Fruit fly (Drosophila melanogaster) whole organism, wandering third instar larva: ENCODE results near the gene in.

ENCODE experiments used
- Abd-B ChIP-seq: fragments of >200 bp; optimal IDR thresholded peaks from 2 replicates; lab custom pipeline; 2017; ENCODE audit warnings: missing biosample characterization, missing genetic modification characterization
- CG32264 ChIP-seq: fragments of 200-800 bp; sonication (Bioruptor generic); optimal IDR thresholded peaks from 2 replicates; lab custom pipeline; 2016; ENCODE audit warnings: missing biosample characterization, missing genetic modification characterization
- CG9705 ChIP-seq: fragments of 200-800 bp; sonication (Bioruptor generic); optimal IDR thresholded peaks from 2 replicates; lab custom pipeline; 2018; ENCODE audit warnings: missing biosample characterization, mild to moderate bottlenecking, missing genetic modification characterization
- Dif ChIP-seq: fragments of 200-275, 200-300 bp; sonication (Bioruptor generic); optimal IDR thresholded peaks from 2 replicates; lab custom pipeline; 2018; ENCODE audit warnings: missing biosample characterization, missing genetic modification characterization; ENCODE audit not compliant: partially characterized antibody
- GATAd ChIP-seq: sonication (Bioruptor generic); optimal IDR thresholded peaks from 2 replicates; lab custom pipeline; 2016; ENCODE audit warnings: missing biosample characterization, missing genetic modification characterization
- HLH106 ChIP-seq: fragments of 200-800 bp; optimal IDR thresholded peaks from 3 replicates; lab custom pipeline; 2019; ENCODE audit warnings: missing biosample characterization, mild to moderate bottlenecking, missing genetic modification characterization, moderate library complexity
- Hr78 ChIP-seq: fragments of >200 bp; optimal IDR thresholded peaks from 2 replicates; lab custom pipeline; 2017; ENCODE audit warnings: missing biosample characterization, missing genetic modification characterization
- Hr83 ChIP-seq: fragments of 200-300 bp; sonication (Bioruptor generic); optimal IDR thresholded peaks from 2 replicates; lab custom pipeline; 2016; ENCODE audit warnings: missing biosample characterization, mild to moderate bottlenecking, missing genetic modification characterization, moderate library complexity; ENCODE audit not compliant: poor library complexity, severe bottlenecking
- Jra ChIP-seq: sonication (Bioruptor generic); optimal IDR thresholded peaks from 2 replicates; lab custom pipeline; 2016; ENCODE audit warnings: missing biosample characterization, missing genetic modification characterization
- Mio ChIP-seq: sonication (Bioruptor generic); optimal IDR thresholded peaks from 2 replicates; lab custom pipeline; 2016; ENCODE audit warnings: missing biosample characterization, missing genetic modification characterization
- Myc ChIP-seq: fragments of >200 bp; optimal IDR thresholded peaks from 2 replicates; lab custom pipeline; 2017
- N ChIP-seq: fragments of >200 bp; optimal IDR thresholded peaks from 2 replicates; lab custom pipeline; 2018; ENCODE audit warnings: missing biosample characterization, missing external identifiers, missing genetic modification characterization
- OdsH ChIP-seq: fragments of 200-800 bp; sonication (Bioruptor generic); optimal IDR thresholded peaks from 2 replicates; lab custom pipeline; 2016; ENCODE audit warnings: missing biosample characterization, mild to moderate bottlenecking, missing genetic modification characterization
- Rel ChIP-seq, 2 experiments: fragments of 200-800 bp; sonication (Bioruptor generic) in 1 of 2; optimal IDR thresholded peaks; 2 replicates in 1 of 2; 3 replicates in 1 of 2; lab custom pipeline; 2016 to 2019; ENCODE audit warnings: mild to moderate bottlenecking in 2 of 2, missing biosample characterization in 2 of 2, missing genetic modification characterization in 2 of 2, moderate library complexity in 1 of 2
- Sp1 ChIP-seq: fragments of 200-800 bp; sonication (Bioruptor generic); optimal IDR thresholded peaks from 3 replicates; lab custom pipeline; 2019; ENCODE audit warnings: missing biosample characterization, mild to moderate bottlenecking, missing genetic modification characterization, moderate library complexity
- Vsx2 ChIP-seq: fragments of 200-300, 225-300 bp; sonication (Bioruptor generic); optimal IDR thresholded peaks from 2 replicates; lab custom pipeline; 2018; ENCODE audit warnings: missing biosample characterization, missing genetic modification characterization; ENCODE audit not compliant: partially characterized antibody
- br ChIP-seq: fragments of 200-800 bp; sonication (Bioruptor generic); optimal IDR thresholded peaks from 2 replicates; lab custom pipeline; 2016; ENCODE audit warnings: missing biosample characterization, missing genetic modification characterization
- brk ChIP-seq: fragments of 200-800 bp; sonication (Bioruptor generic); optimal IDR thresholded peaks from 2 replicates; lab custom pipeline; 2016; ENCODE audit warnings: missing biosample characterization, mild to moderate bottlenecking, missing genetic modification characterization
- dl ChIP-seq, 2 experiments: fragments of 175-275, 200-275 bp in 1 of 2; fragments of 200-275 bp in 1 of 2; sonication (Bioruptor generic); optimal IDR thresholded peaks; lab custom pipeline; 2018; ENCODE audit warnings: mild to moderate bottlenecking in 2 of 2, missing biosample characterization in 2 of 2, missing genetic modification characterization in 2 of 2, moderate library complexity in 2 of 2; ENCODE audit not compliant: partially characterized antibody in 2 of 2, insufficient read depth in 1 of 2
- dmrt93B ChIP-seq: fragments of 200-800 bp; sonication (Bioruptor generic); optimal IDR thresholded peaks from 2 replicates; lab custom pipeline; 2018; ENCODE audit warnings: missing biosample characterization, mild to moderate bottlenecking, missing genetic modification characterization
- dsf ChIP-seq: sonication (Bioruptor generic); optimal IDR thresholded peaks from 2 replicates; lab custom pipeline; 2016; ENCODE audit warnings: missing biosample characterization, missing genetic modification characterization, borderline replicate concordance
- ey ChIP-seq: fragments of 200-800 bp; sonication (Bioruptor generic); optimal IDR thresholded peaks from 2 replicates; lab custom pipeline; 2016; ENCODE audit warnings: missing biosample characterization, missing genetic modification characterization
- foxo ChIP-seq, 2 experiments: fragments of 200-800 bp; sonication (Bioruptor generic); optimal IDR thresholded peaks; 2 replicates in 1 of 2; 3 replicates in 1 of 2; lab custom pipeline; 2016 to 2017; ENCODE audit warnings: missing biosample characterization in 2 of 2, missing genetic modification characterization in 2 of 2
- fru ChIP-seq: fragments of 200-800 bp; sonication (Bioruptor generic); optimal IDR thresholded peaks from 3 replicates; lab custom pipeline; 2016; ENCODE audit warnings: missing biosample characterization, mild to moderate bottlenecking, missing genetic modification characterization
- h ChIP-seq: fragments of 200-800 bp; sonication (Bioruptor generic); optimal IDR thresholded peaks from 3 replicates; lab custom pipeline; 2016; ENCODE audit warnings: missing biosample characterization, mild to moderate bottlenecking, missing genetic modification characterization
- jim ChIP-seq: fragments of 175-275, 200-325 bp; sonication (Bioruptor generic); optimal IDR thresholded peaks from 2 replicates; lab custom pipeline; 2016; ENCODE audit warnings: missing biosample characterization, mild to moderate bottlenecking, missing genetic modification characterization
- lola ChIP-seq: fragments of >200 bp; optimal IDR thresholded peaks from 2 replicates; lab custom pipeline; 2017; ENCODE audit warnings: missing biosample characterization, missing genetic modification characterization
- pan ChIP-seq: fragments of >200 bp; optimal IDR thresholded peaks from 2 replicates; lab custom pipeline; 2017
- rgr ChIP-seq: fragments of 200-800 bp; sonication (Bioruptor generic); optimal IDR thresholded peaks from 3 replicates; lab custom pipeline; 2016; ENCODE audit warnings: missing biosample characterization, mild to moderate bottlenecking, missing genetic modification characterization
- sage ChIP-seq: fragments of 200-800 bp; sonication (Bioruptor generic); optimal IDR thresholded peaks from 2 replicates; lab custom pipeline; 2016; ENCODE audit warnings: missing biosample characterization, mild to moderate bottlenecking, missing genetic modification characterization
- sv ChIP-seq: fragments of 200-800 bp; sonication (Bioruptor generic); optimal IDR thresholded peaks from 3 replicates; lab custom pipeline; 2016; ENCODE audit warnings: missing biosample characterization, missing genetic modification characterization
- tai ChIP-seq: sonication (Bioruptor generic); optimal IDR thresholded peaks from 2 replicates; lab custom pipeline; 2016; ENCODE audit warnings: missing biosample characterization, missing genetic modification characterization
- usp ChIP-seq: fragments of >200 bp; optimal IDR thresholded peaks from 2 replicates; lab custom pipeline; 2017; ENCODE audit warnings: missing biosample characterization, missing genetic modification characterization

in gene

dm6 chr3L:20405337-20405887 lies 38.4 kb downstream of the in start:
- TF ChIP-seq jim (no peak), Mio (GFP tag; lab: Kevin White, UChicago) (no peak), foxo (GFP tag; optimal IDR thresholded peaks at IDR 0.05; lab: Kevin White, UChicago) (no peak), Myc (lab: Kevin White, UChicago) (no peak), Hr78 (GFP tag; lab: Kevin White, UChicago) (no peak), Rel (GFP tag; optimal IDR thresholded peaks at IDR 0.05; lab: Kevin White, UChicago) (no peak), Rel (tag; optimal IDR thresholded peaks at IDR 0.05; lab: Kevin White, UChicago) (no peak), br (no peak), HLH106 (no peak), dmrt93B (no peak), Jra (GFP tag; lab: Kevin White, UChicago) (no peak), Abd-B (GFP tag; lab: Kevin White, UChicago) (no peak), CG32264 (no peak)
- TF ChIP-seq, all 38 proteins: peak for 0

dm6 chr3L:20405971-20406948 lies 39.3 kb downstream of the in start:
- TF ChIP-seq Abd-B (GFP tag; lab: Kevin White, UChicago), result no peak
- peak; percentile 14 for TF ChIP-seq Sp1
- peak; percentile 64 for TF ChIP-seq N
- no peak for TF ChIP-seq h (GFP tag; lab: Kevin White, UChicago)
- TF ChIP-seq jim, result no peak
- no peak for TF ChIP-seq OdsH
- TF ChIP-seq lola, result no peak
- peak; percentile 66 for TF ChIP-seq Myc (lab: Kevin White, UChicago)
- no peak for TF ChIP-seq sv (GFP tag; lab: Kevin White, UChicago)

DNA sequence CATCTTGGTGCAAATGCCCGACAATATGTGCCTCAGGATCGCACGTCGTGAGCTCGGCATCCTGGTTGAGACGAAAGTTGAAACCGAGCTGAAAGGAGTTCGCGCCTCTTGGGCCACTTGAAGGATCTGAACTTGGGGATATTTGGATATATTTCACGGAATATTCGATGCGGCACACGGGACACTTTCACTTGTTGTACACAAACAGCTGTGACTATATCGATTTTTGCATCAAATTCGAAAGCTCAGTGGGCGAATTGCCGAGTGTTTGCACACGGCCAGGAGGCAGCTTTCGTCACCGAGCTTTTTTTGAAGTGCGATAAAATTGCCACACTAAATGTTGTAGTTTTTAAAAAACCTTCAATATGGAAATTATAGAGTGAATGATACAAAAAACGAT lies 43.3 kb downstream of the in start, which contains the start of gene CG13248:
Gene CG13248, minus strand, starts transcription at position 222 of the 400 bp plus-strand sequence.
- TF ChIP-seq br, result no peak
- no peak for TF ChIP-seq Dif (GFP tag; lab: Kevin White, UChicago)
- no peak for TF ChIP-seq rgr
- TF ChIP-seq GATAd (GFP tag; lab: Kevin White, UChicago), result no peak
- TF ChIP-seq tai (GFP tag; lab: Kevin White, UChicago), result no peak
- no peak for TF ChIP-seq Sp1
- TF ChIP-seq HLH106, result no peak
- TF ChIP-seq Jra (GFP tag; lab: Kevin White, UChicago), result no peak
- TF ChIP-seq pan, result no peak
- no peak for TF ChIP-seq dsf (GFP tag; lab: Kevin White, UChicago)
- TF ChIP-seq Hr83, result no peak
- no peak for TF ChIP-seq brk (GFP tag; lab: Kevin White, UChicago)
- no peak for TF ChIP-seq Hr78 (GFP tag; lab: Kevin White, UChicago)
- TF ChIP-seq N, result no peak
- no peak for TF ChIP-seq CG9705
- no peak for TF ChIP-seq Mio (GFP tag; lab: Kevin White, UChicago)
- TF ChIP-seq, all 38 proteins: peak for 0

- TF ChIP-seq Vsx2 (GFP tag; lab: Kevin White, UChicago), result peak; percentile 93
- TF ChIP-seq dsf (GFP tag; lab: Kevin White, UChicago), result no peak
- TF ChIP-seq CG32264, result no peak
- TF ChIP-seq ey (GFP tag; lab: Kevin White, UChicago), result no peak
- TF ChIP-seq rgr, result peak; percentile 7
- TF ChIP-seq N, result peak; percentile 11
- TF ChIP-seq sage (GFP tag; lab: Kevin White, UChicago), result no peak
- TF ChIP-seq fru (GFP tag; lab: Kevin White, UChicago), result peak; percentile 2
- TF ChIP-seq Myc (lab: Kevin White, UChicago), result peak; percentile 27
These were observed 43.8 kb downstream of the in start for dm6 chr3L:20410780-20411179.

DNA sequence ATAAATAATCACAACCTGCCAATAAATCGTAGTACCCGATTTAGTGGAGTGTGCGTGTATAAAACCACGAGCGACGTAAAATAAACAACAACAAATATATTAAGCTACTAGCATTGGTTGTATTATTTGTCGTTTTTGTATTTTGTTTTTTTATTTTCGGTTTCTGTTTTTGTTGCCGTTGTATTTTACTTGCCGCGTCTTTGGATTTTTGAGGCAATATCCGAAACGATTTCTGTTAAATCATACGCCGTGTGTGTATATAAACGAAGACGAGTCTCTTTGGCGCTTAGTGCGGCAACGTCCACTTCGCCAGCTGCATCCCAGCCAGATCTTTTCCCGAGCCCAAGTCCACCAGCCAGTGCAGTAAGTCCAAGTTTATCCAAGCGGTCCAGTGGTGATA lies 46.3 kb downstream of the in start, which contains the start of gene zye:
Gene zye, plus strand, starts transcription at position 301 of the 400 bp plus-strand sequence.
- TF ChIP-seq br, result no peak
- no peak for TF ChIP-seq usp (GFP tag; lab: Kevin White, UChicago)
- TF ChIP-seq Abd-B (GFP tag; lab: Kevin White, UChicago), result no peak
- TF ChIP-seq dl (GFP tag; optimal IDR thresholded peaks at IDR 0.05; lab: Kevin White, UChicago; ENCODE audit: insufficient read depth in 1 of 2, partially characterized antibody in 2 of 2), result no peak
- TF ChIP-seq Dif (GFP tag; lab: Kevin White, UChicago), result no peak
- no peak for TF ChIP-seq ey (GFP tag; lab: Kevin White, UChicago)
